Fruit fly (Drosophila melanogaster) whole organism, prepupa: ENCODE results near the gene Naam.

ENCODE experiments used
- Blimp-1 ChIP-seq: fragments of 200-800 bp; sonication (Bioruptor generic); optimal IDR thresholded peaks from 3 replicates; lab custom pipeline; 2017; ENCODE audit warnings: missing biosample characterization, missing genetic modification characterization, mild to moderate bottlenecking, moderate library complexity, missing genetic modification reagents
- CG10669 ChIP-seq: fragments of 200-800 bp; sonication (Bioruptor generic); optimal IDR thresholded peaks from 3 replicates; lab custom pipeline; 2018; ENCODE audit warnings: missing biosample characterization, mild to moderate bottlenecking, missing genetic modification characterization, moderate library complexity
- CG11762 ChIP-seq: fragments of 200-800 bp; sonication (Bioruptor generic); optimal IDR thresholded peaks from 3 replicates; lab custom pipeline; 2016; ENCODE audit warnings: missing biosample characterization, missing genetic modification characterization; ENCODE audit not compliant: insufficient read depth
- CG15336 ChIP-seq: fragments of 200-800 bp; sonication (Bioruptor generic); IDR thresholded peaks from 2 replicates; pipeline ENCODE4 v1.3.6; 2022; ENCODE audit warnings: missing biosample characterization, missing genetic modification characterization
- CG1621 ChIP-seq: fragments of 200-800 bp; sonication (Bioruptor generic); optimal IDR thresholded peaks from 3 replicates; lab custom pipeline; 2018; ENCODE audit warnings: missing biosample characterization, mild to moderate bottlenecking, missing genetic modification characterization
- CG16779 ChIP-seq: fragments of 200-800 bp; sonication (Bioruptor generic); optimal IDR thresholded peaks from 3 replicates; lab custom pipeline; 2017; ENCODE audit warnings: missing biosample characterization, mild to moderate bottlenecking, missing genetic modification characterization
- CG3032 ChIP-seq: fragments of 200-800 bp; optimal IDR thresholded peaks from 2 replicates; lab custom pipeline; 2019; ENCODE audit warnings: missing biosample characterization, mild to moderate bottlenecking, missing genetic modification characterization, moderate library complexity
- CG31627 ChIP-seq: fragments of 200-800 bp; sonication (Bioruptor generic); optimal IDR thresholded peaks from 3 replicates; lab custom pipeline; 2016; ENCODE audit warnings: missing biosample characterization, missing genetic modification characterization
- CG3919 ChIP-seq: fragments of 200-800 bp; sonication (Bioruptor generic); optimal IDR thresholded peaks from 3 replicates; lab custom pipeline; 2016; ENCODE audit warnings: missing biosample characterization, missing genetic modification characterization
- CG4318 ChIP-seq: fragments of 200-800 bp; sonication (Bioruptor generic); optimal IDR thresholded peaks from 3 replicates; lab custom pipeline; 2017; ENCODE audit warnings: missing biosample characterization, mild to moderate bottlenecking, missing genetic modification characterization
- CG6163 ChIP-seq: fragments of 200-800 bp; sonication (Bioruptor generic); IDR thresholded peaks from 3 replicates; pipeline ENCODE4 v1.3.6; 2022; ENCODE audit warnings: missing biosample characterization, missing genetic modification characterization
- CG6854 ChIP-seq: fragments of 200-800 bp; sonication (Bioruptor generic); optimal IDR thresholded peaks from 2 replicates; lab custom pipeline; 2017; ENCODE audit warnings: missing biosample characterization, mild to moderate bottlenecking, missing genetic modification characterization
- CG7368 ChIP-seq: fragments of 200-800 bp; sonication (Bioruptor generic); optimal IDR thresholded peaks from 3 replicates; lab custom pipeline; 2016; ENCODE audit warnings: missing biosample characterization, missing genetic modification characterization
- CG8119 ChIP-seq: fragments of 200-800 bp; sonication (Bioruptor generic); IDR thresholded peaks from 3 replicates; pipeline ENCODE4 v1.3.6; 2022; ENCODE audit warnings: missing biosample characterization, missing genetic modification characterization
- CG8632 ChIP-seq: fragments of 200-800 bp; sonication (Bioruptor generic); optimal IDR thresholded peaks from 3 replicates; lab custom pipeline; 2016; ENCODE audit warnings: missing biosample characterization, missing genetic modification characterization
- Eip75B ChIP-seq: fragments of 200-800 bp; sonication (Bioruptor generic); optimal IDR thresholded peaks from 3 replicates; lab custom pipeline; 2016; ENCODE audit warnings: missing biosample characterization, missing genetic modification characterization
- Eip78C ChIP-seq: fragments of 200-800 bp; sonication (Bioruptor generic); peaks from one replicate; lab custom pipeline; 2016; ENCODE audit warnings: missing biosample characterization, missing genetic modification characterization
- Eip93F ChIP-seq: fragments of 200-800 bp; sonication (Bioruptor generic); optimal IDR thresholded peaks from 2 replicates; lab custom pipeline; 2016; ENCODE audit warnings: missing biosample characterization, mild to moderate bottlenecking, missing genetic modification characterization
- Ets96B ChIP-seq: fragments of 200-800 bp; optimal IDR thresholded peaks from 2 replicates; lab custom pipeline; 2019; ENCODE audit warnings: missing biosample characterization, mild to moderate bottlenecking, missing genetic modification characterization, moderate library complexity
- Gug ChIP-seq: fragments of 200-800 bp; sonication (Bioruptor generic); IDR thresholded peaks from 2 replicates; pipeline ENCODE4 v1.3.6; 2022; ENCODE audit warnings: missing biosample characterization, missing genetic modification characterization
- Hr38 ChIP-seq: sonication (Bioruptor generic); optimal IDR thresholded peaks from 2 replicates; lab custom pipeline; 2016; ENCODE audit warnings: missing biosample characterization, missing genetic modification characterization
- OdsH ChIP-seq: fragments of 200-800 bp; sonication (Bioruptor generic); optimal IDR thresholded peaks from 3 replicates; lab custom pipeline; 2016; ENCODE audit warnings: missing biosample characterization, missing genetic modification characterization
- Smox ChIP-seq: fragments of 200-800 bp; sonication (Bioruptor generic); optimal IDR thresholded peaks from 3 replicates; lab custom pipeline; 2016; ENCODE audit warnings: missing biosample characterization, missing genetic modification characterization
- Sox102F ChIP-seq: fragments of 200-800 bp; sonication (Bioruptor generic); optimal IDR thresholded peaks from 2 replicates; lab custom pipeline; 2016; ENCODE audit warnings: missing biosample characterization, mild to moderate bottlenecking, missing genetic modification characterization
- Sox15 ChIP-seq: fragments of 200-800 bp; sonication (Bioruptor generic); optimal IDR thresholded peaks from 3 replicates; lab custom pipeline; 2016; ENCODE audit warnings: missing biosample characterization, missing genetic modification characterization
- acj6 ChIP-seq: fragments of 200-800 bp; sonication (Bioruptor generic); optimal IDR thresholded peaks from 3 replicates; lab custom pipeline; 2016; ENCODE audit warnings: missing biosample characterization, missing genetic modification characterization
- cyc ChIP-seq: fragments of 200-800 bp; sonication (Bioruptor generic); optimal IDR thresholded peaks from 3 replicates; lab custom pipeline; 2016; ENCODE audit warnings: missing biosample characterization, missing genetic modification characterization
- dac ChIP-seq: fragments of 200-800 bp; sonication (Bioruptor generic); optimal IDR thresholded peaks from 2 replicates; lab custom pipeline; 2017; ENCODE audit warnings: missing biosample characterization, mild to moderate bottlenecking, missing genetic modification characterization
- dsx ChIP-seq: fragments of 200-800 bp; optimal IDR thresholded peaks from 3 replicates; lab custom pipeline; 2019; ENCODE audit warnings: missing biosample characterization, mild to moderate bottlenecking, missing genetic modification characterization, moderate library complexity; ENCODE audit not compliant: poor library complexity, severe bottlenecking
- eg ChIP-seq: fragments of 200-800 bp; sonication (Bioruptor generic); IDR thresholded peaks from 3 replicates; pipeline ENCODE4 v1.3.6; 2022; ENCODE audit warnings: missing biosample characterization, missing genetic modification characterization
- esn ChIP-seq: fragments of 200-800 bp; sonication (Bioruptor generic); optimal IDR thresholded peaks from 2 replicates; lab custom pipeline; 2016; ENCODE audit warnings: missing biosample characterization, mild to moderate bottlenecking, missing genetic modification characterization, moderate library complexity
- fd59A ChIP-seq: fragments of 200-800 bp; sonication (Bioruptor generic); optimal IDR thresholded peaks from 2 replicates; lab custom pipeline; 2017; ENCODE audit warnings: missing biosample characterization, mild to moderate bottlenecking, missing genetic modification characterization, missing genetic modification reagents
- fkh ChIP-seq: fragments of 200-800 bp; sonication (Bioruptor generic); optimal IDR thresholded peaks from 3 replicates; lab custom pipeline; 2017; ENCODE audit warnings: missing biosample characterization, mild to moderate bottlenecking, missing genetic modification characterization, moderate library complexity
- lz ChIP-seq: fragments of 200-800 bp; sonication (Bioruptor generic); optimal IDR thresholded peaks from 3 replicates; lab custom pipeline; 2016; ENCODE audit warnings: missing biosample characterization, missing genetic modification characterization
- pdm3 ChIP-seq: fragments of 200-800 bp; sonication (Bioruptor generic); optimal IDR thresholded peaks from 3 replicates; lab custom pipeline; 2016; ENCODE audit warnings: missing biosample characterization, missing genetic modification characterization
- ss ChIP-seq, 2 experiments: fragments of 200-800 bp; sonication (Bioruptor generic); optimal IDR thresholded peaks; 2 replicates in 1 of 2; 3 replicates in 1 of 2; lab custom pipeline; 2017 to 2018; ENCODE audit warnings: mild to moderate bottlenecking in 2 of 2, missing biosample characterization in 2 of 2, missing genetic modification characterization in 2 of 2, moderate library complexity in 1 of 2
- svp ChIP-seq: fragments of 200-800 bp; sonication (Bioruptor generic); peaks from one replicate; lab custom pipeline; 2016; ENCODE audit warnings: missing biosample characterization, missing genetic modification characterization
- topi ChIP-seq: fragments of 200-800 bp; sonication (Bioruptor generic); optimal IDR thresholded peaks from 3 replicates; lab custom pipeline; 2016; ENCODE audit warnings: missing biosample characterization, missing genetic modification characterization

Gene Naam

dm6 chr3R:19641498-19642065 is 29.7 kb upstream of the Naam start (continued):
- TF ChIP-seq Hr38 (GFP tag; lab: Kevin White, UChicago) (no peak), CG4318 (peak; percentile 68), CG8119 (peak; percentile 90), acj6 (GFP tag; lab: Kevin White, UChicago) (peak; percentile 69), fd59A (peak; percentile 46), CG8632 (GFP tag; lab: Kevin White, UChicago) (peak; percentile 83), Eip78C (GFP tag; lab: Kevin White, UChicago) (peak; percentile 95), CG6163 (GFP tag; lab: Robert Waterston, UW) (peak; percentile 94), eg (GFP tag; lab: Robert Waterston, UW) (peak; percentile 96)
- TF ChIP-seq, all 60 proteins: peak for 58

dm6 chr3R:19642092-19642892 is 29.0 kb upstream of the Naam start, which contains the start of gene subdued:
Gene subdued (minus strand): TSS chr3R:19642722.
- TF ChIP-seq Smox (GFP tag; lab: Kevin White, UChicago) (peak; percentile 25), Eip75B (peak; percentile 5), svp (GFP tag; lab: Kevin White, UChicago) (peak; percentile 46), dsx (GFP tag; lab: Kevin White, UChicago) (peak; percentile 68), Eip78C (GFP tag; lab: Kevin White, UChicago) (peak; percentile 81), CG31627 (GFP tag; lab: Kevin White, UChicago) (no peak), CG16779 (tag; lab: Kevin White, UChicago) (no peak), Gug (GFP tag; lab: Robert Waterston, UW) (no peak), Eip93F (GFP tag; lab: Kevin White, UChicago) (peak; percentile 51), CG7368 (GFP tag; lab: Kevin White, UChicago) (no peak), pdm3 (GFP tag; lab: Kevin White, UChicago) (no peak), Ets96B (tag; lab: Kevin White, UChicago) (no peak), CG15336 (peak; percentile 25; the same call in 1 of the 2 replicates), CG1621 (tag; lab: Kevin White, UChicago) (no peak)

- TF ChIP-seq Blimp-1 (GFP tag; lab: Kevin White, UChicago) (no peak), Eip93F (GFP tag; lab: Kevin White, UChicago) (no peak), CG3032 (tag; lab: Kevin White, UChicago) (no peak), Eip75B (no peak), topi (peak; percentile 23), CG31627 (GFP tag; lab: Kevin White, UChicago) (no peak), fkh (GFP tag; lab: Kevin White, UChicago) (no peak), Eip78C (GFP tag; lab: Kevin White, UChicago) (peak; percentile 68), CG4318 (no peak), CG3919 (no peak), esn (peak; percentile 35)
- TF ChIP-seq, all 60 proteins: peak for 3
Observed at dm6 chr3R:19642893-19643270, 28.4 kb upstream of the Naam start.

- no peak for TF ChIP-seq Sox15
- TF ChIP-seq fd59A: no peak
- TF ChIP-seq CG1621 (tag; lab: Kevin White, UChicago): peak; percentile 15
- TF ChIP-seq CG16779 (tag; lab: Kevin White, UChicago): peak; percentile 56
- TF ChIP-seq cyc (GFP tag; lab: Kevin White, UChicago): peak; percentile 5
- peak; percentile 15 for TF ChIP-seq CG7368 (GFP tag; lab: Kevin White, UChicago)
- TF ChIP-seq CG3919: peak; percentile 50
- TF ChIP-seq Blimp-1 (GFP tag; lab: Kevin White, UChicago): peak; percentile 10
- peak; percentile 74 for TF ChIP-seq svp (GFP tag; lab: Kevin White, UChicago)
- no peak for TF ChIP-seq pdm3 (GFP tag; lab: Kevin White, UChicago)
- TF ChIP-seq dsx (GFP tag; lab: Kevin White, UChicago): peak; percentile 2
- peak; percentile 26 for TF ChIP-seq OdsH (GFP tag; lab: Kevin White, UChicago)
- peak; percentile 87 for TF ChIP-seq CG6854 (GFP tag; lab: Kevin White, UChicago)
- TF ChIP-seq CG4318: no peak
- TF ChIP-seq lz: peak; percentile 42
- TF ChIP-seq ss (GFP tag; optimal IDR thresholded peaks at IDR 0.05; lab: Kevin White, UChicago): peak; percentile 49 to 57
- peak; percentile 31; the same call in 1 of the 3 replicates for TF ChIP-seq CG8119
- peak; percentile 46; the same call in 1 of the 3 replicates for TF ChIP-seq CG6163 (GFP tag; lab: Robert Waterston, UW)
- peak; percentile 49 for TF ChIP-seq CG31627 (GFP tag; lab: Kevin White, UChicago)
- TF ChIP-seq dac: no peak
- TF ChIP-seq eg (GFP tag; lab: Robert Waterston, UW): no peak
- no peak for TF ChIP-seq CG11762
- peak; percentile 38 for TF ChIP-seq fkh (GFP tag; lab: Kevin White, UChicago)
- peak; percentile 20 for TF ChIP-seq acj6 (GFP tag; lab: Kevin White, UChicago)
- TF ChIP-seq CG10669 (GFP tag; lab: Kevin White, UChicago): no peak
- peak; percentile 32 for TF ChIP-seq Smox (GFP tag; lab: Kevin White, UChicago)
- TF ChIP-seq Sox102F (GFP tag; lab: Kevin White, UChicago): peak; percentile 64
Observed at dm6 chr3R:19644094-19644900, 27.0 kb upstream of the Naam start, which contains the start of gene Vha13. Gene Vha13 (minus strand): TSS chr3R:19644386.
